Fruit fly (Drosophila melanogaster) whole organism, pupa: ENCODE data around the gene slp2.

Experiments
- CG10348 ChIP-seq: fragments of 200-800 bp; sonication (Bioruptor generic); IDR thresholded peaks from 2 replicates; pipeline ENCODE4 v1.3.6; 2022; ENCODE audit warnings: missing biosample characterization, missing genetic modification characterization
- CG12605 ChIP-seq: fragments of 200-800 bp; sonication (Bioruptor generic); IDR thresholded peaks from 2 replicates; pipeline ENCODE4 v1.3.6; 2022; ENCODE audit warnings: missing biosample characterization, missing genetic modification characterization
- CG13204 ChIP-seq: fragments of 200-800 bp; sonication (Bioruptor generic); optimal IDR thresholded peaks from 2 replicates; lab custom pipeline; 2018; ENCODE audit warnings: missing biosample characterization, mild to moderate bottlenecking, missing genetic modification characterization, moderate library complexity
- CG14655 ChIP-seq: fragments of 200-800 bp; sonication (Bioruptor generic); optimal IDR thresholded peaks from 3 replicates; lab custom pipeline; 2017; ENCODE audit warnings: mild to moderate bottlenecking, missing biosample characterization, missing genetic modification reagents, missing genetic modification characterization
- CG15710 ChIP-seq: fragments of 200-800 bp; sonication (Bioruptor generic); optimal IDR thresholded peaks from 2 replicates; lab custom pipeline; 2018; ENCODE audit warnings: missing biosample characterization, mild to moderate bottlenecking, missing genetic modification characterization, moderate library complexity
- CG17806 ChIP-seq: fragments of 200-800 bp; sonication (Bioruptor generic); optimal IDR thresholded peaks from 2 replicates; lab custom pipeline; 2018; ENCODE audit warnings: missing biosample characterization, mild to moderate bottlenecking, missing genetic modification characterization, moderate library complexity
- CG32121 ChIP-seq: fragments of 200-800 bp; sonication (Bioruptor generic); IDR thresholded peaks from 2 replicates; pipeline ENCODE4 v1.3.6; 2022; ENCODE audit warnings: missing biosample characterization, missing genetic modification characterization
- CG34367 ChIP-seq: fragments of 200-800 bp; sonication (Bioruptor generic); optimal IDR thresholded peaks from 2 replicates; lab custom pipeline; 2018; ENCODE audit warnings: missing biosample characterization, mild to moderate bottlenecking, missing genetic modification characterization
- CG4496 ChIP-seq: fragments of 200-800 bp; sonication (Bioruptor generic); IDR thresholded peaks from 3 replicates; pipeline ENCODE4 v1.3.6; 2022; ENCODE audit warnings: missing biosample characterization, missing genetic modification characterization
- CG8159 ChIP-seq: fragments of 200-800 bp; sonication (Bioruptor generic); optimal IDR thresholded peaks from 3 replicates; lab custom pipeline; 2018; ENCODE audit warnings: missing biosample characterization, mild to moderate bottlenecking, missing genetic modification characterization, moderate library complexity
- CG8301 ChIP-seq: fragments of 200-800 bp; sonication (Bioruptor generic); optimal IDR thresholded peaks from 2 replicates; lab custom pipeline; 2018; ENCODE audit warnings: missing biosample characterization, mild to moderate bottlenecking, missing genetic modification characterization
- CG9948 ChIP-seq: fragments of 200-800 bp; sonication (Bioruptor generic); optimal IDR thresholded peaks from 2 replicates; lab custom pipeline; 2018; ENCODE audit warnings: missing biosample characterization, mild to moderate bottlenecking, missing genetic modification characterization, moderate library complexity
- D1 ChIP-seq: fragments of 200-800 bp; sonication (Bioruptor generic); optimal IDR thresholded peaks from 2 replicates; lab custom pipeline; 2018; ENCODE audit warnings: missing biosample characterization, mild to moderate bottlenecking, missing genetic modification characterization, moderate library complexity
- EcR ChIP-seq: fragments of 200-800 bp; sonication (Bioruptor generic); optimal IDR thresholded peaks from 3 replicates; lab custom pipeline; 2019; ENCODE audit warnings: missing biosample characterization, missing genetic modification characterization, mild to moderate bottlenecking, moderate library complexity, missing genetic modification reagents
- Ets98B ChIP-seq: fragments of 200-800 bp; sonication (Bioruptor generic); IDR thresholded peaks from 2 replicates; pipeline ENCODE4 v1.3.6; 2022; ENCODE audit warnings: missing biosample characterization, missing genetic modification characterization
- Pif1A ChIP-seq: fragments of 200-800 bp; sonication (Bioruptor generic); optimal IDR thresholded peaks from 3 replicates; lab custom pipeline; 2016; ENCODE audit warnings: missing biosample characterization, missing genetic modification characterization
- Pif1B ChIP-seq: fragments of 200-800 bp; sonication (Bioruptor generic); optimal IDR thresholded peaks from 3 replicates; lab custom pipeline; 2016; ENCODE audit warnings: missing biosample characterization, missing genetic modification characterization
- Snoo ChIP-seq: fragments of 200-800 bp; sonication (Bioruptor generic); optimal IDR thresholded peaks from 3 replicates; lab custom pipeline; 2017; ENCODE audit warnings: missing biosample characterization, mild to moderate bottlenecking, missing genetic modification characterization, inconsistent platforms
- fd96Ca ChIP-seq: fragments of 200-800 bp; sonication (Bioruptor generic); IDR thresholded peaks from 3 replicates; pipeline ENCODE4 v1.3.6; 2022; ENCODE audit warnings: missing biosample characterization, missing genetic modification characterization
- gl ChIP-seq: fragments of 200-800 bp; sonication (Bioruptor generic); optimal IDR thresholded peaks from 2 replicates; lab custom pipeline; 2018; ENCODE audit warnings: missing biosample characterization, mild to moderate bottlenecking, missing genetic modification characterization
- rn ChIP-seq: fragments of 200-800 bp; sonication (Bioruptor generic); IDR thresholded peaks from 2 replicates; pipeline ENCODE4 v1.3.6; 2022; ENCODE audit warnings: missing biosample characterization, missing genetic modification characterization

The slp2 gene

dm6 chr2L:3861388-3861787 lies 24.7 kb downstream of the slp2 start:
- TF ChIP-seq Snoo (tag; lab: Kevin White, UChicago): no peak
- peak; percentile 82 for TF ChIP-seq CG15710 (tag; lab: Kevin White, UChicago)
- peak; percentile 69 for TF ChIP-seq CG9948 (tag; lab: Kevin White, UChicago)
- no peak for TF ChIP-seq CG14655 (GFP tag; lab: Kevin White, UChicago)
- TF ChIP-seq EcR: no peak
- no peak for TF ChIP-seq gl
- no peak for TF ChIP-seq CG13204 (GFP tag; lab: Kevin White, UChicago)
- TF ChIP-seq fd96Ca (GFP tag; lab: Robert Waterston, UW): no peak
- no peak for TF ChIP-seq CG10348 (GFP tag; lab: Robert Waterston, UW)
- TF ChIP-seq Pif1B (GFP tag; lab: Kevin White, UChicago): no peak
- peak; percentile 65 for TF ChIP-seq CG17806
- no peak for TF ChIP-seq CG4496 (GFP tag; lab: Robert Waterston, UW)
- peak; percentile 53 for TF ChIP-seq CG34367 (tag; lab: Kevin White, UChicago)
- no peak for TF ChIP-seq D1 (tag; lab: Kevin White, UChicago)
- no peak for TF ChIP-seq CG8301
- peak; percentile 76 for TF ChIP-seq CG8159 (tag; lab: Kevin White, UChicago)

DNA sequence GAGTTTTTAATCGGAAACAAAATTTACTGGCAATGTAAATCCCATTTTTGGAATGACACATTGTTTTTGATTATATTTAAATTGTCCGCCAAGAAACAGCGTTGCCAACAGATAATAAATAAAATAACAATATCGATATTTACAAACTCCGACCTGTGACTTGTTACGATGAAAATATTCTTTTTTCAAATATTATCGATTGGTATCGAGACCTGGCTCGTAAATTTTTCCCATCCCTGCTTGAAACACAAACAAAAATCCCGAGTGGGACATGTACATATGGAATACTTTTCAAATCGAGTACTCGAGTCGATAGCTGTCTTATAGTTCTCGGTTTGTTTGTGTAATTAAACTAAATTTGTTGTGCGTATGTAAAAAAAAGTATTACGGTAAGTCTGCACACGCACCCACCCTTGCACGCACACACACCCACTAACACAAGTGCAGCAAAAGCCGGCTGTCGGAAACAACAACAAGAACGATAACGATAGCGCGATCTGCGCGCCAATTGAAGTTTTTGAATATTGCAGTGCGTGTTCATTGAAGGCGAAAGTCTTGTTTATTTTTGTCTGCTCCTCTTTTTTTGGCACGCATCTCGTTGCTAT lies 25.9 kb downstream of the slp2 start, which contains the start of gene TTLL4B:
Gene TTLL4B, plus strand, starts transcription at position 232 of the 605 bp plus-strand sequence.
- TF ChIP-seq CG8301 (no peak), CG4496 (GFP tag; lab: Robert Waterston, UW) (peak; percentile 28; the same call in 1 of the 3 replicates)

dm6 chr2L:3867474-3868082 lies 30.9 kb downstream of the slp2 start, which contains the start of gene Cep97:
Cep97 (plus strand) TSS chr2L:3867697.
- TF ChIP-seq CG4496 (GFP tag; lab: Robert Waterston, UW) (no peak), rn (GFP tag; lab: Robert Waterston, UW) (no peak), fd96Ca (GFP tag; lab: Robert Waterston, UW) (no peak), CG8301 (no peak), CG17806 (no peak), CG32121 (GFP tag; lab: Robert Waterston, UW) (no peak), Pif1B (GFP tag; lab: Kevin White, UChicago) (no peak), Ets98B (GFP tag; lab: Robert Waterston, UW) (no peak), CG15710 (tag; lab: Kevin White, UChicago) (no peak), CG9948 (tag; lab: Kevin White, UChicago) (no peak), Pif1A (GFP tag; lab: Kevin White, UChicago) (no peak), CG34367 (tag; lab: Kevin White, UChicago) (no peak), CG13204 (GFP tag; lab: Kevin White, UChicago) (no peak), Snoo (tag; lab: Kevin White, UChicago) (no peak), D1 (tag; lab: Kevin White, UChicago) (no peak), CG10348 (GFP tag; lab: Robert Waterston, UW) (no peak), CG14655 (GFP tag; lab: Kevin White, UChicago) (no peak)

- TF ChIP-seq rn (GFP tag; lab: Robert Waterston, UW) (no peak), CG8159 (tag; lab: Kevin White, UChicago) (no peak), gl (no peak), Ets98B (GFP tag; lab: Robert Waterston, UW) (0 out of 2 replicates have a peak, but pooled peaks have one; percentile 12), CG4496 (GFP tag; lab: Robert Waterston, UW) (0 out of 3 replicates have a peak, but pooled peaks have one; percentile 9)
Measured at dm6 chr2L:3872283-3872682, 35.6 kb downstream of the slp2 start, which contains the start of gene CG31957. CG31957 (minus strand) TSS chr2L:3872458.

DNA sequence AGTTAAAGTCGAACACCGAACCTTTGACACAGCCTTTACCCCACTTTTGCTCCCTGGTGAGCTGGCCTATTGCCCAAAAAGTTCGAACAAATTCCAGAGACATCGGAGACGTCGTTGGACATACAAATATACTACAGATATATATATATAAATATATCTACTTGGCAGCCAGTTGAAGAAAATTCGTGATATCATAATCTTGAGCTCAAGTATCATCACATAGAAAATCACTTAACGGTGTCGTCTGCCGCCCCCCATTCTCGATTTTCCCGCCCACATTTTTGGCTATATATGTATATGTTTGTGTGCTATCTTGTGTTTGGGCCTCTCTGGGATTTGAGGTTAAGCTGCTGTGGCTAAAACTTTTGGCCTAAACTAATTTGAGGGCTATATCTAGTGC lies 40.4 kb downstream of the slp2 start:
- no peak for TF ChIP-seq Pif1B (GFP tag; lab: Kevin White, UChicago)
- TF ChIP-seq CG13204 (GFP tag; lab: Kevin White, UChicago): no peak
- no peak for TF ChIP-seq EcR
- TF ChIP-seq Snoo (tag; lab: Kevin White, UChicago): no peak
- no peak for TF ChIP-seq CG34367 (tag; lab: Kevin White, UChicago)
- no peak for TF ChIP-seq CG4496 (GFP tag; lab: Robert Waterston, UW)
- TF ChIP-seq Pif1A (GFP tag; lab: Kevin White, UChicago): no peak
- no peak for TF ChIP-seq gl
- no peak for TF ChIP-seq Ets98B (GFP tag; lab: Robert Waterston, UW)
- no peak for TF ChIP-seq CG12605
- TF ChIP-seq D1 (tag; lab: Kevin White, UChicago): no peak

DNA sequence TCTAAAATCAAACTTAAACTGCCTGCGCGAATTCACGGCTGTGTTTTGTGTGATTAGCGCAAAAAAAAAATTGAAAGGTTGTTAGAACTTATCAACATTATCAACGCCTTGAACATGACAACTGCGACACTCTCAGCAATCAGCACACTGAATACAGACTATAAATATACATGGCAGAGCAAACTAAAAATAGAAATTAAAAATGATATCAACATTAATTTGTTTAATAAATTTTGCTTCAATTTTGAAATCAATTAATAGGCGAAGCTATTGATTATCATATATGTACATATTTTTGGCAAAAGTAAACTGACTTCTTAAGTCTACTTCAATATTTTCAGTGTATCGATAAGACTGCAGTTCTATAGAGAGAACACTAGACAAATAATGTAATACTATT lies 43.4 kb downstream of the slp2 start:
- no peak for TF ChIP-seq Snoo (tag; lab: Kevin White, UChicago)
- TF ChIP-seq CG8301: peak; percentile 1
- TF ChIP-seq CG15710 (tag; lab: Kevin White, UChicago): no peak
- no peak for TF ChIP-seq CG32121 (GFP tag; lab: Robert Waterston, UW)
- TF ChIP-seq D1 (tag; lab: Kevin White, UChicago): no peak
- no peak for TF ChIP-seq CG10348 (GFP tag; lab: Robert Waterston, UW)
- TF ChIP-seq Pif1A (GFP tag; lab: Kevin White, UChicago): no peak
- TF ChIP-seq EcR: no peak
- TF ChIP-seq CG17806: peak; percentile 33
- no peak for TF ChIP-seq gl
- peak; percentile 35 for TF ChIP-seq CG14655 (GFP tag; lab: Kevin White, UChicago)
- TF ChIP-seq CG12605: no peak
- no peak for TF ChIP-seq CG34367 (tag; lab: Kevin White, UChicago)
- no peak for TF ChIP-seq CG9948 (tag; lab: Kevin White, UChicago)
- no peak for TF ChIP-seq fd96Ca (GFP tag; lab: Robert Waterston, UW)
- peak; percentile 47 for TF ChIP-seq CG8159 (tag; lab: Kevin White, UChicago)
